Worm (Caenorhabditis elegans) whole organism, L2 larva: ENCODE measurements around the gene T04F8.2.
A peak's percentile ranks its signal among the peaks of the same experiment; 100 is the strongest.

Experiments
- C34F6.9 ChIP-seq: fragments of 150-350 bp; optimal IDR thresholded peaks from 2 replicates; lab custom pipeline; 2014; ENCODE audit warnings: missing biosample characterization, missing genetic modification characterization
- F13H6.1 ChIP-seq: sonication (generic microtip); optimal IDR thresholded peaks from 2 replicates; lab custom pipeline; 2016; ENCODE audit warnings: missing genetic modification characterization, missing compliant biosample characterization
- R02D3.7 ChIP-seq: fragments of 150-350 bp; optimal IDR thresholded peaks from 2 replicates; lab custom pipeline; 2014; ENCODE audit warnings: missing biosample characterization, missing genetic modification characterization
- ZK546.5 ChIP-seq: sonication (generic microtip); optimal IDR thresholded peaks from 2 replicates; lab custom pipeline; 2017; ENCODE audit warnings: missing biosample characterization, missing genetic modification characterization
- alr-1 ChIP-seq: fragments of 150-350 bp; optimal IDR thresholded peaks from 2 replicates; lab custom pipeline; 2014; ENCODE audit warnings: missing biosample characterization, missing genetic modification characterization
- ceh-16 ChIP-seq: fragments of 150-350 bp; optimal IDR thresholded peaks from 2 replicates; lab custom pipeline; 2014; ENCODE audit warnings: missing biosample characterization, missing genetic modification characterization
- crh-2 ChIP-seq: sonication (generic microtip); optimal IDR thresholded peaks from 2 replicates; lab custom pipeline; 2017; ENCODE audit warnings: missing biosample characterization, missing genetic modification characterization
- dmd-4 ChIP-seq: sonication (generic microtip); optimal IDR thresholded peaks from 2 replicates; lab custom pipeline; 2017; ENCODE audit warnings: missing biosample characterization, missing genetic modification characterization
- elt-1 ChIP-seq: fragments of 150-350 bp; optimal IDR thresholded peaks from 2 replicates; lab custom pipeline; 2014; ENCODE audit warnings: missing biosample characterization, missing genetic modification characterization
- fos-1 ChIP-seq: fragments of 150-350 bp; optimal IDR thresholded peaks from 2 replicates; lab custom pipeline; 2014; ENCODE audit warnings: missing biosample characterization, missing genetic modification characterization
- gmeb-1 ChIP-seq: fragments of 150-350 bp; optimal IDR thresholded peaks from 2 replicates; lab custom pipeline; 2014; ENCODE audit warnings: missing biosample characterization, missing genetic modification characterization
- lin-11 ChIP-seq: fragments of 150-350 bp; sonication (generic microtip); optimal IDR thresholded peaks from 2 replicates; lab custom pipeline; 2014; ENCODE audit warnings: missing biosample characterization, missing genetic modification characterization, inconsistent platforms, mixed read lengths
- lin-13 ChIP-seq: fragments of 150-350 bp; optimal IDR thresholded peaks from 2 replicates; lab custom pipeline; 2014; ENCODE audit warnings: missing biosample characterization, missing genetic modification reagents, missing genetic modification characterization
- lin-39 ChIP-seq: fragments of 150-350 bp; optimal IDR thresholded peaks from 2 replicates; lab custom pipeline; 2014; ENCODE audit warnings: missing biosample characterization, missing genetic modification reagents, missing genetic modification characterization
- lsy-2 ChIP-seq, 2 experiments: fragments of 150-350 bp in 1 of 2; sonication (generic microtip) in 1 of 2; optimal IDR thresholded peaks; 2 replicates each; lab custom pipeline; 2014 to 2017; ENCODE audit warnings: missing biosample characterization in 2 of 2, missing genetic modification characterization in 2 of 2
- mbf-1 ChIP-seq: sonication (generic microtip); optimal IDR thresholded peaks from 2 replicates; lab custom pipeline; 2017; ENCODE audit warnings: missing biosample characterization, missing genetic modification characterization
- mdl-1 ChIP-seq, 2 experiments: fragments of 150-350 bp in 1 of 2; sonication (generic microtip) in 1 of 2; optimal IDR thresholded peaks; 2 replicates each; lab custom pipeline; 2017; ENCODE audit warnings: missing biosample characterization in 2 of 2, missing genetic modification characterization in 2 of 2
- nhr-10 ChIP-seq: sonication (generic microtip); optimal IDR thresholded peaks from 2 replicates; lab custom pipeline; 2017; ENCODE audit warnings: missing biosample characterization, missing genetic modification characterization
- nhr-129 ChIP-seq: fragments of 150-350 bp; optimal IDR thresholded peaks from 2 replicates; lab custom pipeline; 2014; ENCODE audit warnings: missing biosample characterization, missing genetic modification characterization
- nhr-21 ChIP-seq: fragments of 150-350 bp; optimal IDR thresholded peaks from 2 replicates; lab custom pipeline; 2014; ENCODE audit warnings: missing biosample characterization, missing genetic modification characterization
- nhr-23 ChIP-seq: fragments of 150-350 bp; optimal IDR thresholded peaks from 2 replicates; lab custom pipeline; 2014; ENCODE audit warnings: missing biosample characterization, missing genetic modification reagents, missing genetic modification characterization
- nhr-237 ChIP-seq: fragments of 150-350 bp; optimal IDR thresholded peaks from 2 replicates; lab custom pipeline; 2014; ENCODE audit warnings: missing biosample characterization, missing genetic modification characterization
- nhr-25 ChIP-seq: fragments of 150-350 bp; sonication (generic microtip); optimal IDR thresholded peaks from 3 replicates; lab custom pipeline; 2014; ENCODE audit warnings: missing biosample characterization, missing genetic modification characterization
- nhr-6 ChIP-seq: fragments of 150-350 bp; optimal IDR thresholded peaks from 2 replicates; lab custom pipeline; 2014; ENCODE audit warnings: missing biosample characterization, missing genetic modification characterization
- nhr-77 ChIP-seq: fragments of 150-350 bp; optimal IDR thresholded peaks from 2 replicates; lab custom pipeline; 2014; ENCODE audit warnings: missing biosample characterization, missing genetic modification characterization
- sem-4 ChIP-seq: fragments of 150-350 bp; optimal IDR thresholded peaks from 2 replicates; lab custom pipeline; 2014; ENCODE audit warnings: missing biosample characterization, missing genetic modification reagents, missing genetic modification characterization
- sma-3 ChIP-seq: sonication (generic microtip); optimal IDR thresholded peaks from 2 replicates; lab custom pipeline; 2016; ENCODE audit warnings: missing genetic modification reagents, missing genetic modification characterization, missing compliant biosample characterization
- sma-9 ChIP-seq, 2 experiments: fragments of 150-350 bp in 1 of 2; sonication (generic microtip) in 1 of 2; optimal IDR thresholded peaks; 2 replicates each; lab custom pipeline; 2014 to 2016; ENCODE audit warnings: missing genetic modification characterization in 2 of 2, mild to moderate bottlenecking in 1 of 2, missing biosample characterization in 1 of 2, missing compliant biosample characterization in 1 of 2, missing genetic modification reagents in 1 of 2, moderate library complexity in 1 of 2
- snpc-4 ChIP-seq: fragments of 150-350 bp; optimal IDR thresholded peaks from 2 replicates; lab custom pipeline; 2014; ENCODE audit warnings: missing biosample characterization, missing genetic modification characterization
- unc-55 ChIP-seq: fragments of 150-350 bp; sonication (generic microtip); optimal IDR thresholded peaks from 3 replicates; lab custom pipeline; 2014; ENCODE audit warnings: missing biosample characterization, missing genetic modification reagents, missing genetic modification characterization
- ztf-1 ChIP-seq: fragments of 200-800 bp; sonication (Bioruptor generic); conservative IDR thresholded peaks from 2 replicates; pipeline ENCODE4 v1.3.6; 2022; ENCODE audit warnings: missing genetic modification characterization, missing compliant biosample characterization
- ztf-11 ChIP-seq: sonication (generic microtip); optimal IDR thresholded peaks from 2 replicates; lab custom pipeline; 2017; ENCODE audit warnings: missing biosample characterization, missing genetic modification characterization
- ztf-4 ChIP-seq: fragments of 150-350 bp; optimal IDR thresholded peaks from 2 replicates; lab custom pipeline; 2014; ENCODE audit warnings: missing biosample characterization, missing genetic modification characterization

T04F8.2 gene

DNA sequence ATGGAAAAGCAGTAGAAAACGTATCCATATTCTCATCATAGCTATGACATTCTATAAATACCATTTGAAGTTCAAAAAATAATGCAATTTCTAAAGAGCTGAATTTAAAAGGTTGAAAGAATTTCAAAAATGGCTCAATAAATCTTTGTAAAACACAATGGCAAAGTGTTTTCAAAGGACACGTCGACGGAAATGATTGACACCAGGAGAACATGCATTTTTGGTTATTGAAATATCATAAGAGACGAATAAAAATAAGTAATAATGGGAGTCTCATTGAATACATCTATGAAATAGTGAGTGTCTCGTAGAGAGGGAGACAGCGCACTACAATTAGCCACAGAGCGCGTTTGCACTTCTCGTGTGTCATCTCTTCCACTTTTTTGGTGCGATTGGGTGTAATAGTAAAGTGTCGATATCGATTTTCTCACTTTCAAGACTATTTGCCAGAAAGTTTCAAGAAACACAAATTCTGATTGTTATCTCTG lies at the start of gene T04F8.2:
T04F8.2 (minus strand) TSS at position 51 of the 488 bp plus-strand sequence.
- TF ChIP-seq mdl-1 (tag; optimal IDR thresholded peaks at IDR 0.05; lab: Kevin White, UChicago) (no peak), lin-11 (peak; percentile 31), nhr-25 (tag; lab: Kevin White, UChicago) (peak; percentile 63), crh-2 (tag; lab: Kevin White, UChicago) (peak; percentile 69), nhr-6 (tag; lab: Kevin White, UChicago) (peak; percentile 27), gmeb-1 (tag; lab: Kevin White, UChicago) (peak; percentile 58), nhr-129 (tag; lab: Kevin White, UChicago) (peak; percentile 84), ztf-1 (GFP tag; lab: Robert Waterston, UW) (no peak), lsy-2 (tag; optimal IDR thresholded peaks at IDR 0.05; lab: Kevin White, UChicago) (peak in 1 of 2 experiments; percentile 67), nhr-21 (peak; percentile 33), nhr-10 (tag; lab: Kevin White, UChicago) (no peak), fos-1 (tag; lab: Kevin White, UChicago) (peak; percentile 82), alr-1 (tag; lab: Kevin White, UChicago) (no peak), sem-4 (tag; lab: Kevin White, UChicago) (peak; percentile 42), C34F6.9 (tag; lab: Kevin White, UChicago) (peak; percentile 77), F13H6.1 (tag; lab: Kevin White, UChicago) (peak; percentile 28), ceh-16 (tag; lab: Kevin White, UChicago) (peak; percentile 32), lin-13 (GFP tag; lab: Kevin White, UChicago) (peak; percentile 48), sma-9 (GFP tag; optimal IDR thresholded peaks at IDR 0.05; lab: Kevin White, UChicago) (peak; percentile 76), sma-9 (tag; optimal IDR thresholded peaks at IDR 0.05; lab: Kevin White, UChicago) (no peak), unc-55 (peak; percentile 77), sma-3 (peak; percentile 29), ztf-4 (tag; lab: Kevin White, UChicago) (no peak)

DNA sequence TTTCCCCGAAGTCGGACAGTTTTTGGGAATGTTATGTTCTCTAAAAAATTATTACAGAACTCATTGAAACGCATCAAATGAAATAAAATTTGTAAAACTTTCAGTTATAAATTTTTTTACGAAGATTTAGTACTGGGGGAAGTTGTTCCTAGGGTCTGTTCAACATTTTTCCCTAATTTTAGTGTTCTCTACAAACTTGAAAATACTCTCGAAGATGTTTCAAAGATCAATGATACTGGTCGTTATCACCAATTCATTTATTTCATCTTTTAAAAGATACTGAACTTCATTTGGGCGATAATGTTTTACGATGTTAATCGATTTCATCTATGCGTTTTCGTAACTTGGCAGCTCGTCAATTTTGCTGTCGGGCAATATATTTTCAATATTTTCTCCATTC lies 45.9 kb upstream of the T04F8.2 start, which contains the start of gene C44C10.3:
C44C10.3 (plus strand) TSS at position 301 of the 400 bp plus-strand sequence.
- no peak for TF ChIP-seq ztf-4 (tag; lab: Kevin White, UChicago)
- no peak for TF ChIP-seq lin-39 (tag; lab: Kevin White, UChicago)
- TF ChIP-seq lsy-2 (tag; optimal IDR thresholded peaks at IDR 0.05; lab: Kevin White, UChicago): no peak
- no peak for TF ChIP-seq R02D3.7 (tag; lab: Kevin White, UChicago)
- no peak for TF ChIP-seq nhr-23 (tag; lab: Kevin White, UChicago)
- TF ChIP-seq ztf-11 (tag; lab: Kevin White, UChicago): no peak
- no peak for TF ChIP-seq elt-1 (tag; lab: Kevin White, UChicago)

DNA sequence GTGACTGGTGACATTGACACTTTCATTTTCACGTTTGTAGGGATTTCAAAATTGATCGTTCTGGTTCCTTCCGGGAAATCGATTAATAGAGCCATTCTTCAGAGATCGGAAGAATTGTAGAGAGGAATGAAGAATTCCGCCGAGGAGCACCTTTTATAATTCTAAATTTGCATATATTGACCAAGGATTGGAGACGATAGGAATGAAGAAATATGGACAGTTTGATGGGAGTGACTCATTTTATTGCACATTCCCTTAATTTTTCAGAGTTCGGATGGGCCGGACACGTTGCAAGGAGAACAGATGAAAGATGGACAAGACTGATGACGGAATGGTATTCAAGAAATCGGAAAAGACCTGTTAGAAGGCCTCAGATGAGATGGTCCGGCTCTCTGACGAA lies 43.9 kb upstream of the T04F8.2 start, which contains the start of gene C44C10.15:
C44C10.15 (minus strand) TSS at position 101 of the 400 bp plus-strand sequence.
- TF ChIP-seq snpc-4 (tag; lab: Kevin White, UChicago) (no peak), nhr-129 (tag; lab: Kevin White, UChicago) (no peak), dmd-4 (tag; lab: Kevin White, UChicago) (no peak), nhr-77 (tag; lab: Kevin White, UChicago) (no peak), gmeb-1 (tag; lab: Kevin White, UChicago) (no peak)

DNA sequence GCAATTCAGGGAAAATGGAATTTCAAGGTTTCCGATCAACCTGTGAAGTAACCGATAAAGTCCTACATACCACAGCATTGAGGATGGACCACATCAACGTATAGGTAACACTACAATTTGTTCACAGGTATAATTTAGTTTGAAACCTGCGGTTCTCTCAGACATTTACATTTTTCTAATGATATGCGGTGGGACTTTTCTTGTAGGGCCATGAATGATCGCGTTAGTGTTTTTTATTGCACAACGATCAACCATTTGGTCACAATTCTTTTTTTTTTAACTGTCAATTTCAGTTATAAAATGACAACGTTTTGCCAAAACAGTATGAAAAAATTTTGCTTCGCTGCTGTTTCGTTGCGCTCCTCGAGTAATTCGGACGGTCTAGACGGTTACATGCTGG lies 40.3 kb upstream of the T04F8.2 start, which contains the start of gene C44C10.12:
C44C10.12 (plus strand) TSS at position 301 of the 400 bp plus-strand sequence.
- TF ChIP-seq nhr-237 (tag; lab: Kevin White, UChicago) (no peak), ceh-16 (tag; lab: Kevin White, UChicago) (no peak), ZK546.5 (no peak)

DNA sequence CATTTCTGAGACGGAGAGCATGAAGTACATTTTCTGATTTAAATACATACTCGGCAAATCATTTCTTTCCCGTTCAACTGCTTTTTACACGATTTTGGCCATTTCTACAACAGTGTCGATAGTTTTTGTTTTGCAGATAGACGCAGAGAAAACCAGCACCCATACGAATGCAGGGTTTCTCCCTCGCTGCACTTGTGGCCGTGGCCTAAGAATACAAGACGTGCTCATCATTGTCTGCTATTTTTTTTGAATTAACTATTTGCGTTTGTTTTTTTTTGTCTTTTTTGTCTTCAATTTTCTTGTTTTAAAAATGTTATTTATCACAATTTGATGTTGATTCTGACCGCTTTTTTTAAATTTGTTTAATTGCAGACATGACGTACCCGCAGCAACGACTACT lies 36.7 kb upstream of the T04F8.2 start, which contains the start of gene smcl-1:
smcl-1 (plus strand) TSS at position 373 of the 400 bp plus-strand sequence.
- TF ChIP-seq crh-2 (tag; lab: Kevin White, UChicago) (peak; percentile 31), mbf-1 (tag; lab: Kevin White, UChicago) (no peak), fos-1 (tag; lab: Kevin White, UChicago) (peak; percentile 73), C34F6.9 (tag; lab: Kevin White, UChicago) (peak; percentile 64), sma-9 (GFP tag; optimal IDR thresholded peaks at IDR 0.05; lab: Kevin White, UChicago) (peak; percentile 67), sma-9 (tag; optimal IDR thresholded peaks at IDR 0.05; lab: Kevin White, UChicago) (no peak), ztf-1 (GFP tag; lab: Robert Waterston, UW) (no peak), nhr-129 (tag; lab: Kevin White, UChicago) (peak; percentile 62)
- TF ChIP-seq, all 48 proteins: peak for 5
